Fruit fly (Drosophila melanogaster) Kc167 (cell line): Measurements from ENCODE around the gene brk.

ENCODE experiments used
- Myc ChIP-seq: fragments of >200 bp; optimal IDR thresholded peaks from 2 replicates; lab custom pipeline; 2017; ENCODE audit warnings: missing external identifiers
- Sin3A ChIP-seq: fragments of >200 bp; optimal IDR thresholded peaks from 2 replicates; lab custom pipeline; 2018; ENCODE audit warnings: missing external identifiers
- h ChIP-seq: fragments of >200 bp; optimal IDR thresholded peaks from 3 replicates; lab custom pipeline; 2018; ENCODE audit warnings: missing external identifiers
- insv ChIP-seq: fragments of >200 bp; optimal IDR thresholded peaks from 3 replicates; lab custom pipeline; 2018; ENCODE audit warnings: missing external identifiers
- psq ChIP-seq: fragments of >200 bp; optimal IDR thresholded peaks from 2 replicates; lab custom pipeline; 2017; ENCODE audit warnings: missing external identifiers
- ttk ChIP-seq: sonication (Bioruptor generic); optimal IDR thresholded peaks from 2 replicates; lab custom pipeline; 2017; ENCODE audit warnings: missing external identifiers

DNA sequence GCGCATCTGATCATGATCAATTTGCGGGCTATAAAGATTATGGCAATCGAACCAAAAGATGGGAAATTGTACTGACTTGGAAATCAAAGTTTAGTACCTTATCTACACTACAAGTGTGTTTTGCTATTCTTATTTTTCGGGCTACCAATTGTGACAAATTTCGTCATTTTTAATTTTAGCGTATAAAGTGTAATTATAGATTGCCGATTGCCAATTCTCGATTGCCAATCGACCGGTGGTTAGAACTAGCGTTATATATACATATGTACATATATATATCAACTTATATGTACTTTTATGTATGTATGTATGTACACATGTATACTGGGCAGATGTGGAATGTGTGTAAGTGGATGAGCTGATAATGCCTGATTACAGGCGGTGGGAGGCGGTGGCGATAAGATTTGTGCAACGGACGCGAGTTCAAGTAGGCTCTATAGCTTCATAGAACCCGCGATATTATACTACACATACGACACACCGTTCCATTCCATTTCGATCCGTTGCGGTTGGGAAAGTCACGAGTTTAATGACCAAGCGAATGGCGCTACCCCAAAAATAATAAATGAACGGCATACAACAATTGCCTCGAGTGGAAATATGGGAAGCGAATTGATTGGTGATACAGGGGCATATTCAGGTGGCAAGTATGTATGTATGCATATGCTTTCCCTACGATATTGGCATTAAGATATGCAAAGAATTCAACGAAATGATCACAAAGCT is 8.3 kb downstream of the brk start:
- no peak for TF ChIP-seq Sin3A (lab: Kevin White, UChicago)
- no peak for TF ChIP-seq Myc (lab: Kevin White, UChicago)
- no peak for TF ChIP-seq psq
- TF ChIP-seq ttk (lab: Kevin White, UChicago): no peak
- TF ChIP-seq insv (lab: Kevin White, UChicago): no peak
- TF ChIP-seq h: no peak
